Worm (Caenorhabditis elegans) whole organism, L4/young adult: ENCODE data around the gene bris-1.

Experiments
- W03F9.2 ChIP-seq: fragments of 150-350 bp; optimal IDR thresholded peaks from 2 replicates; lab custom pipeline; 2014; ENCODE audit warnings: missing biosample characterization, missing genetic modification characterization
- dao-5 ChIP-seq: sonication (generic microtip); optimal IDR thresholded peaks from 2 replicates; lab custom pipeline; 2016; ENCODE audit warnings: missing genotype, missing genetic modification characterization, moderate library complexity, missing compliant biosample characterization

DNA sequence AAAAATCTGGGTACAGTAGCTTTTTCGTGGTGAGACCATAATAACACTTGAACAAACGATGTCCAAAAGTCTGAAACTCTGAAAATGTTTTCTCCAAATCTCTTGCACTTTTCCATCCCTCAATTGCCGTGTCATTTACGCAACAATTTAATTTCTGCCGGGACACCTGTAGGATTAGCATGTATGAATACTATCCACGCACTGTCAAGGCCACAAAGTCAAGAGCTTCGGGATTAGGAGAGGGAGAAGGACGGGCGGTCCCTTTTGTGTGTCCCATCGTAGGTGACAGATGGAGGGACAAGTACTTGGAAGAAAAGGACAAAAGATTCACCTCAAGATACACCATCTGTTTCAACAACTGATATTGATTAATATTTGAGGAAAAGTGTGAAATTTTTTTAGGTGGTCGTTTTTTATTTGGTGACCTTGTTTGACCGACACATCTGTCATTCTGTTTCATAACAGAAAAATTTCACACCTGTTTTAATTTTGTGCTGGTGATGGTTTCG, 23.9 kb upstream of the bris-1 start:
- TF ChIP-seq dao-5 (tag; lab: Kevin White, UChicago) (no peak), W03F9.2 (tag; lab: Kevin White, UChicago) (no peak)
